Worm (Caenorhabditis elegans) whole organism, young adult: Measurements from ENCODE around the gene best-5.

Experiments used
- F22D6.2 ChIP-seq: sonication (generic microtip); optimal IDR thresholded peaks from 2 replicates; lab custom pipeline; 2016; ENCODE audit warnings: mild to moderate bottlenecking, missing genetic modification characterization, missing compliant biosample characterization
- F37B4.10 ChIP-seq: fragments of 200-800 bp; sonication (Bioruptor generic); IDR thresholded peaks from 2 replicates; pipeline ENCODE4 v1.3.6; 2022; ENCODE audit warnings: missing genetic modification characterization, missing compliant biosample characterization
- F39B2.1 ChIP-seq: fragments of 200-800 bp; sonication (Bioruptor generic); IDR thresholded peaks from 2 replicates; pipeline ENCODE4 v1.3.6; 2022; ENCODE audit warnings: missing genetic modification reagents, missing genetic modification characterization, missing compliant biosample characterization
- T07F8.4 ChIP-seq: sonication (generic microtip); optimal IDR thresholded peaks from 2 replicates; lab custom pipeline; 2016; ENCODE audit warnings: mild to moderate bottlenecking, missing genetic modification characterization, moderate library complexity, missing compliant biosample characterization
- Y79H2A.3 ChIP-seq: fragments of 200-800 bp; sonication (Bioruptor generic); conservative IDR thresholded peaks from 2 replicates; pipeline ENCODE4 v1.3.6; 2022; ENCODE audit warnings: missing genetic modification reagents, missing genetic modification characterization, missing compliant biosample characterization
- ZK185.1 ChIP-seq: sonication (generic microtip); optimal IDR thresholded peaks from 2 replicates; lab custom pipeline; 2016; ENCODE audit warnings: mild to moderate bottlenecking, missing genetic modification characterization, missing compliant biosample characterization; ENCODE audit not compliant: poor library complexity, severe bottlenecking
- cebp-1 ChIP-seq, 2 experiments: fragments of 200-800 bp in 1 of 2; sonication (Bioruptor generic) in 1 of 2; sonication (generic microtip) in 1 of 2; IDR thresholded peaks in 1 of 2; optimal IDR thresholded peaks in 1 of 2; 2 replicates each; pipeline versions ENCODE4 v1.3.6 to Lab custom; 2017 to 2022; ENCODE audit warnings: missing compliant biosample characterization in 2 of 2, missing genetic modification characterization in 2 of 2, mild to moderate bottlenecking in 1 of 2, missing genetic modification reagents in 1 of 2, moderate library complexity in 1 of 2
- ceh-27 ChIP-seq: fragments of 200-800 bp; sonication (Bioruptor generic); optimal IDR thresholded peaks from 2 replicates; lab custom pipeline; 2018; ENCODE audit warnings: mild to moderate bottlenecking, missing genetic modification characterization, moderate library complexity, missing compliant biosample characterization
- ets-4 ChIP-seq: fragments of 200-800 bp; sonication (Bioruptor generic); optimal IDR thresholded peaks from 2 replicates; lab custom pipeline; 2018; ENCODE audit warnings: mild to moderate bottlenecking, missing genetic modification characterization, missing compliant biosample characterization
- gei-17 ChIP-seq: fragments of 200-800 bp; sonication (Bioruptor generic); optimal IDR thresholded peaks from 2 replicates; lab custom pipeline; 2018; ENCODE audit warnings: mild to moderate bottlenecking, missing genetic modification characterization, missing compliant biosample characterization
- hmg-1.2 ChIP-seq: fragments of 200-800 bp; sonication (Bioruptor generic); IDR thresholded peaks from 2 replicates; pipeline ENCODE4 v1.3.6; 2022; ENCODE audit warnings: missing genetic modification reagents, missing genetic modification characterization, missing compliant biosample characterization
- let-607 ChIP-seq, 2 experiments: fragments of 200-800 bp in 1 of 2; sonication (Bioruptor generic) in 1 of 2; sonication (generic microtip) in 1 of 2; optimal IDR thresholded peaks; 2 replicates each; lab custom pipeline; 2016 to 2018; ENCODE audit warnings: mild to moderate bottlenecking in 2 of 2, missing compliant biosample characterization in 2 of 2, missing genetic modification characterization in 2 of 2, moderate library complexity in 2 of 2, missing genotype in 1 of 2
- lin-40 ChIP-seq: sonication (generic microtip); optimal IDR thresholded peaks from 2 replicates; lab custom pipeline; 2016; ENCODE audit warnings: missing genetic modification characterization, mild to moderate bottlenecking, missing compliant biosample characterization, missing genotype, missing genetic modification reagents
- pbrm-1 ChIP-seq: fragments of 200-800 bp; sonication (Bioruptor generic); IDR thresholded peaks from 2 replicates; pipeline ENCODE4 v1.3.6; 2022; ENCODE audit warnings: missing genetic modification reagents, missing genetic modification characterization, missing compliant biosample characterization
- repo-1 ChIP-seq: sonication (generic microtip); optimal IDR thresholded peaks from 2 replicates; lab custom pipeline; 2017; ENCODE audit warnings: mild to moderate bottlenecking, missing genetic modification characterization, missing compliant biosample characterization
- sdz-38 ChIP-seq: sonication (generic microtip); optimal IDR thresholded peaks from 2 replicates; lab custom pipeline; 2016; ENCODE audit warnings: missing genotype, missing genetic modification characterization, missing compliant biosample characterization
- snpc-3.4 ChIP-seq: sonication (generic microtip); optimal IDR thresholded peaks from 2 replicates; lab custom pipeline; 2017; ENCODE audit warnings: missing genetic modification characterization, mild to moderate bottlenecking, missing compliant biosample characterization, antibody characterized with exemption, moderate library complexity, missing genotype, missing genetic modification reagents
- tbx-9 ChIP-seq: sonication (generic microtip); optimal IDR thresholded peaks from 2 replicates; lab custom pipeline; 2016; ENCODE audit warnings: borderline replicate concordance, missing genetic modification characterization, inconsistent platforms, missing compliant biosample characterization
- tlf-1 ChIP-seq: fragments of 200-800 bp; sonication (Bioruptor generic); optimal IDR thresholded peaks from 2 replicates; lab custom pipeline; 2018; ENCODE audit warnings: mild to moderate bottlenecking, missing genetic modification characterization, missing compliant biosample characterization
- unc-130 ChIP-seq: sonication (generic microtip); optimal IDR thresholded peaks from 2 replicates; lab custom pipeline; 2016; ENCODE audit warnings: missing genetic modification reagents, missing genetic modification characterization, missing compliant biosample characterization
- ztf-3 ChIP-seq: fragments of 200-800 bp; sonication (Bioruptor generic); optimal IDR thresholded peaks from 2 replicates; lab custom pipeline; 2018; ENCODE audit warnings: mild to moderate bottlenecking, missing genetic modification characterization, missing compliant biosample characterization
- ztf-6 ChIP-seq: fragments of 200-800 bp; sonication (Bioruptor generic); IDR thresholded peaks from 2 replicates; pipeline ENCODE4 v1.3.6; 2022; ENCODE audit warnings: missing genetic modification reagents, missing genetic modification characterization, missing compliant biosample characterization

best-5 gene

DNA sequence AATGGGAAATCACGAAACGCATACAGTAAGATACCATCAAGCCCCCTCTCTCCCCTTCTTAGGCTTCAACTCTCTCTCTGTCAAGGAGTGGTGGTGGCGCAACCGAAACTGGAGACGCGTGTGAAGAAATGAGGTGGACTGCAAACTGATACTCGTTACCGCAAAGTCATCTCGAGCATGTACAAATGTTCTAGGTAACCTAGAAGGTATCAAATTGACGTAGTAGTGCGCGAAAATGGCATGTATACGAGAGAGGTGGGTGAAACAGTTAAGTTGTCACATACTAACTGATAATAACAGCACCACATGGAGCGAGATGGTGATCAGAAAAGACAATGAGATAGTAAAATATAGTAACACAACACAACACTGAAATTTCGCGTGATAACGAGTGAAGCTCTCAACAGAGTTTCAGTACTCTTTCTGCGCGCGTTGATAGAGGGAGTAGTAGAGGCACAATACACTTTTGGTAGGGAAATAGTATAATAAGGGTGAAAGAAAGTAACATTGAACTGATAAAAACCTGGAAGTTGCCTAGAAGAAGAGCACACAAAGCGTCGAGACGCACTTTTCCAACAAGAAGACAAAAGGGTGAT, 51.8 kb downstream of the best-5 start (continued):
- no peak for TF ChIP-seq sdz-38
- no peak for TF ChIP-seq hmg-1.2 (GFP tag; lab: Robert Waterston, UW)
- TF ChIP-seq ets-4 (GFP tag; lab: Kevin White, UChicago), result peak; percentile 65
- TF ChIP-seq T07F8.4 (tag; lab: Kevin White, UChicago), result no peak
- TF ChIP-seq repo-1, result no peak
- no peak for TF ChIP-seq tlf-1 (GFP tag; lab: Kevin White, UChicago)
- TF ChIP-seq ztf-3 (GFP tag; lab: Kevin White, UChicago), result no peak
- TF ChIP-seq snpc-3.4 (tag; lab: Kevin White, UChicago), result no peak
- peak; percentile 47 to 86 for TF ChIP-seq let-607 (tag; optimal IDR thresholded peaks at IDR 0.05; lab: Kevin White, UChicago)
- TF ChIP-seq F22D6.2 (tag; lab: Kevin White, UChicago), result no peak
- TF ChIP-seq pbrm-1 (GFP tag; lab: Robert Waterston, UW), result no peak
- no peak for TF ChIP-seq ztf-6
- TF ChIP-seq cebp-1 (GFP tag; IDR thresholded peaks at IDR 0.05; lab: Robert Waterston, UW), result no peak
- TF ChIP-seq cebp-1 (tag; optimal IDR thresholded peaks at IDR 0.05; lab: Kevin White, UChicago), result no peak

DNA sequence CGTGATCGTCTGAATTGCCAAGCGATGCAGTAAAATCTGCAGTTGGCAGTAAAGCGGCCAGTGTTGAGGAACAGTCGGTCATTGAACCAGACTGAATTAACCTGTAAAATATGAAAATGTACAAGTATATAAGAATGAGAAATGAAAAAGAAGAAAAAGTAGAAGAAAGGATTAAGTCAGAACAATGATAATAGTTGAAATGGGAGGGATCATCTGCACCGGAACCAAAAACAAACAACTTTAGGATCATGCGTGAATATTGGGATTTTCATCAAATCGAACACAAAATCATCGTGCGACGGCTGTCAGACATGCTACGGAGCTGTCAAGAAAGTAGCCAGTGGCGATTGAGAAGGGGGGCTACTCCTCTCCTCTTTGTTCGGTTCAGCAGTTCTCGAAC, 53.0 kb downstream of the best-5 start, which contains the start of gene gei-13:
gei-13 (minus strand) TSS at position 101 of the 400 bp plus-strand sequence.
- TF ChIP-seq lin-40 (tag; lab: Kevin White, UChicago), result no peak
- no peak for TF ChIP-seq F39B2.1 (GFP tag; lab: Robert Waterston, UW)
- no peak for TF ChIP-seq F37B4.10 (GFP tag; lab: Robert Waterston, UW)
- no peak for TF ChIP-seq unc-130 (GFP tag; lab: Kevin White, UChicago)
- TF ChIP-seq ceh-27 (GFP tag; lab: Kevin White, UChicago), result no peak
- no peak for TF ChIP-seq gei-17 (GFP tag; lab: Kevin White, UChicago)
- no peak for TF ChIP-seq Y79H2A.3 (GFP tag; lab: Robert Waterston, UW)
- no peak for TF ChIP-seq ZK185.1 (tag; lab: Kevin White, UChicago)
- no peak for TF ChIP-seq tbx-9
